Worm (Caenorhabditis elegans) whole organism, L3 larva: Measurements from ENCODE around the gene spp-30.

ENCODE experiments used
- fkh-10 ChIP-seq: sonication (generic microtip); optimal IDR thresholded peaks from 2 replicates; lab custom pipeline; 2017; ENCODE audit warnings: missing biosample characterization, missing genetic modification reagents, missing genetic modification characterization
- mdl-1 ChIP-seq: fragments of 150-350 bp; optimal IDR thresholded peaks from 2 replicates; lab custom pipeline; 2014; ENCODE audit warnings: missing biosample characterization, missing genetic modification characterization
- nhr-11 ChIP-seq: fragments of 150-350 bp; optimal IDR thresholded peaks from 2 replicates; lab custom pipeline; 2014; ENCODE audit warnings: missing biosample characterization, missing genetic modification characterization
- nhr-77 ChIP-seq: fragments of 150-350 bp; optimal IDR thresholded peaks from 2 replicates; lab custom pipeline; 2014; ENCODE audit warnings: missing biosample characterization, missing genetic modification characterization
- pqm-1 ChIP-seq: fragments of 150-350 bp; optimal IDR thresholded peaks from 2 replicates; lab custom pipeline; 2017; ENCODE audit warnings: missing biosample characterization, missing genetic modification characterization, inconsistent platforms
- skn-1 ChIP-seq: fragments of 150-350 bp; optimal IDR thresholded peaks from 2 replicates; lab custom pipeline; 2014; ENCODE audit warnings: missing biosample characterization, missing genetic modification characterization

- TF ChIP-seq nhr-77 (tag; lab: Kevin White, UChicago) (no peak), mdl-1 (tag; lab: Kevin White, UChicago) (no peak), skn-1 (tag; lab: Kevin White, UChicago) (no peak), nhr-11 (tag; lab: Kevin White, UChicago) (no peak), pqm-1 (no peak), fkh-10 (GFP tag; lab: Kevin White, UChicago) (no peak)
These were observed 10.5 kb upstream of the spp-30 start for ce11 chrX:11638987-11639386.
